Worm (Caenorhabditis elegans) whole organism, late embryonic: ENCODE measurements around the gene F26D2.13.

Source experiments
- F13H6.1 ChIP-seq: sonication (generic microtip); optimal IDR thresholded peaks from 2 replicates; lab custom pipeline; 2016; ENCODE audit warnings: missing genetic modification characterization, missing compliant biosample characterization
- ama-1 ChIP-seq: fragments of 150-350 bp; optimal IDR thresholded peaks from 2 replicates; lab custom pipeline; 2014
- ceh-14 ChIP-seq: sonication (generic microtip); optimal IDR thresholded peaks from 2 replicates; lab custom pipeline; 2016; ENCODE audit warnings: missing genotype, missing genetic modification characterization, missing compliant biosample characterization
- ceh-31 ChIP-seq: sonication (generic microtip); optimal IDR thresholded peaks from 2 replicates; lab custom pipeline; 2016; ENCODE audit warnings: missing genetic modification characterization, missing compliant biosample characterization
- dve-1 ChIP-seq: sonication (generic microtip); optimal IDR thresholded peaks from 2 replicates; lab custom pipeline; 2017; ENCODE audit warnings: antibody characterized with exemption, mild to moderate bottlenecking, missing genetic modification characterization, missing compliant biosample characterization
- fkh-10 ChIP-seq: fragments of 150-350 bp; optimal IDR thresholded peaks from 2 replicates; lab custom pipeline; 2014; ENCODE audit warnings: missing biosample characterization, missing genetic modification reagents, missing genetic modification characterization
- pqm-1 ChIP-seq: sonication (generic microtip); optimal IDR thresholded peaks from 2 replicates; lab custom pipeline; 2016; ENCODE audit warnings: missing genetic modification characterization, missing compliant biosample characterization
- zip-5 ChIP-seq: sonication (generic microtip); optimal IDR thresholded peaks from 2 replicates; lab custom pipeline; 2016; ENCODE audit warnings: missing genetic modification characterization, missing compliant biosample characterization

- no peak for TF ChIP-seq fkh-10
- no peak for TF ChIP-seq ceh-14 (tag; lab: Kevin White, UChicago)
- no peak for TF ChIP-seq ceh-31 (tag; lab: Kevin White, UChicago)
- no peak for TF ChIP-seq pqm-1 (tag; lab: Kevin White, UChicago)
- no peak for TF ChIP-seq ama-1 (lab: Kevin White, UChicago)
- no peak for TF ChIP-seq dve-1 (tag; lab: Kevin White, UChicago)
- no peak for TF ChIP-seq zip-5 (tag; lab: Kevin White, UChicago)
- no peak for TF ChIP-seq F13H6.1 (tag; lab: Kevin White, UChicago)
Observed at ce11 chrV:16467840-16468239, 32.4 kb upstream of the F26D2.13 start, which contains the start of gene sru-44.
